Worm (Caenorhabditis elegans) whole organism, L1 larva: ENCODE data around the gene T07A5.1.
A peak's percentile ranks its signal among the peaks of the same experiment; 100 is the strongest.

ENCODE experiments used
- C04F5.9 ChIP-seq: sonication (generic microtip); optimal IDR thresholded peaks from 2 replicates; lab custom pipeline; 2016; ENCODE audit warnings: missing genetic modification characterization, missing compliant biosample characterization
- C16A3.4 ChIP-seq: fragments of 150-350 bp; optimal IDR thresholded peaks from 2 replicates; lab custom pipeline; 2014; ENCODE audit warnings: missing biosample characterization, missing genetic modification characterization
- C34B4.2 ChIP-seq: sonication (generic microtip); optimal IDR thresholded peaks from 2 replicates; lab custom pipeline; 2017; ENCODE audit warnings: mild to moderate bottlenecking, missing genetic modification characterization, missing compliant biosample characterization
- Y116A8C.19 ChIP-seq: sonication (generic microtip); optimal IDR thresholded peaks from 2 replicates; lab custom pipeline; 2016; ENCODE audit warnings: missing compliant biosample characterization, missing genetic modification characterization, borderline replicate concordance
- aha-1 ChIP-seq: fragments of 150-350 bp; optimal IDR thresholded peaks from 2 replicates; lab custom pipeline; 2014; ENCODE audit warnings: missing biosample characterization, missing genetic modification characterization
- alr-1 ChIP-seq: fragments of 200-800 bp; sonication (Bioruptor generic); optimal IDR thresholded peaks from 2 replicates; lab custom pipeline; 2018; ENCODE audit warnings: borderline replicate concordance, mild to moderate bottlenecking, missing genetic modification characterization, missing compliant biosample characterization
- aly-2 ChIP-seq: fragments of 150-350 bp; optimal IDR thresholded peaks from 2 replicates; lab custom pipeline; 2014; ENCODE audit warnings: missing biosample characterization, missing genetic modification characterization
- blmp-1 ChIP-seq: fragments of 150-350 bp; optimal IDR thresholded peaks from 2 replicates; lab custom pipeline; 2014; ENCODE audit warnings: missing biosample characterization, missing genetic modification characterization
- ceh-63 ChIP-seq: fragments of 200-800 bp; sonication (Bioruptor generic); optimal IDR thresholded peaks from 2 replicates; lab custom pipeline; 2018; ENCODE audit warnings: mild to moderate bottlenecking, missing genetic modification characterization, missing compliant biosample characterization
- dpl-1 ChIP-seq, 3 experiments: fragments of 150-350 bp in 2 of 3; sonication (generic microtip) in 1 of 3; optimal IDR thresholded peaks; 2 replicates each; lab custom pipeline; 2014 to 2017; ENCODE audit warnings: missing biosample characterization in 3 of 3, missing genetic modification characterization in 3 of 3, missing genetic modification reagents in 3 of 3
- dsc-1 ChIP-seq: sonication (generic microtip); optimal IDR thresholded peaks from 2 replicates; lab custom pipeline; 2016; ENCODE audit warnings: mild to moderate bottlenecking, missing genetic modification characterization, missing compliant biosample characterization
- egl-27 ChIP-seq, 2 experiments: fragments of 150-350 bp in 1 of 2; sonication (generic microtip); optimal IDR thresholded peaks; 3 replicates each; lab custom pipeline; 2017 to 2018; ENCODE audit warnings: missing biosample characterization in 2 of 2, missing genetic modification characterization in 2 of 2, missing genetic modification reagents in 2 of 2
- elt-3 ChIP-seq, 6 experiments: fragments of 150-350 bp in 1 of 6; sonication (generic microtip); optimal IDR thresholded peaks; 2 replicates each; lab custom pipeline; 2017 to 2018; ENCODE audit warnings: missing biosample characterization in 6 of 6, missing genetic modification characterization in 6 of 6, inconsistent platforms in 1 of 6
- fkh-4 ChIP-seq: sonication (generic microtip); optimal IDR thresholded peaks from 2 replicates; lab custom pipeline; 2016; ENCODE audit warnings: missing compliant biosample characterization, missing genetic modification characterization, borderline replicate concordance
- fkh-8 ChIP-seq: sonication (generic microtip); optimal IDR thresholded peaks from 2 replicates; lab custom pipeline; 2016; ENCODE audit warnings: mild to moderate bottlenecking, missing genetic modification characterization, missing compliant biosample characterization
- fos-1 ChIP-seq: fragments of 150-350 bp; optimal IDR thresholded peaks from 2 replicates; lab custom pipeline; 2014; ENCODE audit warnings: missing biosample characterization, missing genetic modification characterization
- grh-1 ChIP-seq: fragments of 200-800 bp; sonication (Bioruptor generic); IDR thresholded peaks from 2 replicates; pipeline ENCODE4 v1.3.6; 2022; ENCODE audit warnings: missing genetic modification reagents, missing genetic modification characterization, missing compliant biosample characterization
- irx-1 ChIP-seq: sonication (generic microtip); optimal IDR thresholded peaks from 2 replicates; lab custom pipeline; 2016; ENCODE audit warnings: missing genetic modification characterization, missing compliant biosample characterization
- isw-1 ChIP-seq: fragments of 200-800 bp; sonication (Bioruptor generic); IDR thresholded peaks from 2 replicates; pipeline ENCODE4 v1.3.6; 2022; ENCODE audit warnings: missing genetic modification characterization, missing compliant biosample characterization
- jun-1 ChIP-seq: fragments of 150-350 bp; optimal IDR thresholded peaks from 2 replicates; lab custom pipeline; 2014; ENCODE audit warnings: missing biosample characterization, missing genetic modification reagents, missing genetic modification characterization
- lin-14 ChIP-seq: fragments of 200-800 bp; sonication (Bioruptor generic); optimal IDR thresholded peaks from 2 replicates; lab custom pipeline; 2018; ENCODE audit warnings: mild to moderate bottlenecking, missing genetic modification characterization, moderate library complexity, missing compliant biosample characterization
- lin-35 ChIP-seq, 2 experiments: fragments of 150-350 bp; optimal IDR thresholded peaks; 2 replicates each; lab custom pipeline; 2014; ENCODE audit warnings: missing biosample characterization in 2 of 2, missing genetic modification characterization in 2 of 2, missing genetic modification reagents in 2 of 2
- lir-3 ChIP-seq: sonication (generic microtip); optimal IDR thresholded peaks from 2 replicates; lab custom pipeline; 2016; ENCODE audit warnings: mild to moderate bottlenecking, missing genetic modification characterization, moderate library complexity, missing compliant biosample characterization; ENCODE audit not compliant: poor library complexity
- nhr-11 ChIP-seq: fragments of 150-350 bp; optimal IDR thresholded peaks from 2 replicates; lab custom pipeline; 2014; ENCODE audit warnings: missing biosample characterization, missing genetic modification characterization
- nhr-12 ChIP-seq: sonication (generic microtip); optimal IDR thresholded peaks from 2 replicates; lab custom pipeline; 2017; ENCODE audit warnings: missing biosample characterization, missing genetic modification characterization
- nhr-19 ChIP-seq: fragments of 200-800 bp; sonication (Bioruptor generic); conservative IDR thresholded peaks from 2 replicates; pipeline ENCODE4 v1.3.6; 2022; ENCODE audit warnings: missing genetic modification characterization, missing compliant biosample characterization
- nhr-20 ChIP-seq: sonication (generic microtip); optimal IDR thresholded peaks from 2 replicates; lab custom pipeline; 2016; ENCODE audit warnings: mild to moderate bottlenecking, missing genetic modification characterization, missing compliant biosample characterization
- nhr-28 ChIP-seq: fragments of 150-350 bp; optimal IDR thresholded peaks from 2 replicates; lab custom pipeline; 2014; ENCODE audit warnings: missing biosample characterization, missing genetic modification characterization
- nhr-47 ChIP-seq: sonication (generic microtip); optimal IDR thresholded peaks from 2 replicates; lab custom pipeline; 2016; ENCODE audit warnings: mild to moderate bottlenecking, missing genetic modification characterization, moderate library complexity, missing compliant biosample characterization
- nhr-71 ChIP-seq: sonication (generic microtip); optimal IDR thresholded peaks from 2 replicates; lab custom pipeline; 2016; ENCODE audit warnings: mild to moderate bottlenecking, missing genetic modification characterization, moderate library complexity, missing compliant biosample characterization
- nhr-76 ChIP-seq: sonication (generic microtip); optimal IDR thresholded peaks from 2 replicates; lab custom pipeline; 2017; ENCODE audit warnings: missing biosample characterization, missing genetic modification characterization
- nhr-85 ChIP-seq: sonication (generic microtip); peaks from one replicate; lab custom pipeline; 2016; ENCODE audit warnings: missing genetic modification characterization, inconsistent platforms, missing compliant biosample characterization
- nhr-90 ChIP-seq: sonication (generic microtip); optimal IDR thresholded peaks from 2 replicates; lab custom pipeline; 2016; ENCODE audit warnings: mild to moderate bottlenecking, missing genetic modification characterization, missing compliant biosample characterization; ENCODE audit not compliant: poor library complexity
- pax-3 ChIP-seq: fragments of 200-800 bp; sonication (Bioruptor generic); optimal IDR thresholded peaks from 2 replicates; lab custom pipeline; 2018; ENCODE audit warnings: mild to moderate bottlenecking, missing genetic modification characterization, moderate library complexity, missing compliant biosample characterization
- rnt-1 ChIP-seq: sonication (generic microtip); optimal IDR thresholded peaks from 2 replicates; lab custom pipeline; 2016; ENCODE audit warnings: mild to moderate bottlenecking, missing genetic modification characterization, moderate library complexity, missing compliant biosample characterization
- skn-1 ChIP-seq: fragments of 150-350 bp; optimal IDR thresholded peaks from 2 replicates; lab custom pipeline; 2014; ENCODE audit warnings: missing biosample characterization, missing genetic modification characterization
- snu-23 ChIP-seq: sonication (generic microtip); optimal IDR thresholded peaks from 2 replicates; lab custom pipeline; 2016; ENCODE audit warnings: missing genetic modification characterization, missing compliant biosample characterization
- sox-4 ChIP-seq: sonication (generic microtip); optimal IDR thresholded peaks from 2 replicates; lab custom pipeline; 2016; ENCODE audit warnings: missing genetic modification characterization, missing compliant biosample characterization
- sptf-1 ChIP-seq: fragments of 150-350 bp; optimal IDR thresholded peaks from 2 replicates; lab custom pipeline; 2014; ENCODE audit warnings: missing biosample characterization, missing genetic modification characterization
- sup-37 ChIP-seq: fragments of 200-800 bp; sonication (Bioruptor generic); optimal IDR thresholded peaks from 2 replicates; lab custom pipeline; 2018; ENCODE audit warnings: mild to moderate bottlenecking, missing genetic modification characterization, missing compliant biosample characterization
- tlp-1 ChIP-seq: fragments of 150-350 bp; optimal IDR thresholded peaks from 2 replicates; lab custom pipeline; 2014; ENCODE audit warnings: missing biosample characterization, missing genetic modification characterization
- unc-130 ChIP-seq: fragments of 150-350 bp; optimal IDR thresholded peaks from 2 replicates; lab custom pipeline; 2017; ENCODE audit warnings: missing biosample characterization, missing genetic modification characterization, inconsistent platforms
- unc-62 ChIP-seq: fragments of 150-350 bp; optimal IDR thresholded peaks from 2 replicates; lab custom pipeline; 2014; ENCODE audit warnings: missing biosample characterization, missing genetic modification reagents, missing genetic modification characterization
- unc-86 ChIP-seq: sonication (generic microtip); optimal IDR thresholded peaks from 2 replicates; lab custom pipeline; 2016; ENCODE audit warnings: missing genetic modification characterization, missing compliant biosample characterization
- unc-98 ChIP-seq: fragments of 200-800 bp; sonication (Bioruptor generic); IDR thresholded peaks from 2 replicates; pipeline ENCODE4 v1.3.6; 2022; ENCODE audit warnings: missing genetic modification characterization, missing compliant biosample characterization
- xbp-1 ChIP-seq: sonication (generic microtip); optimal IDR thresholded peaks from 2 replicates; lab custom pipeline; 2016; ENCODE audit warnings: missing genetic modification characterization, missing compliant biosample characterization
- zag-1 ChIP-seq: fragments of 150-350 bp; optimal IDR thresholded peaks from 2 replicates; lab custom pipeline; 2014; ENCODE audit warnings: missing biosample characterization, missing genetic modification characterization
- zip-4 ChIP-seq: fragments of 200-800 bp; sonication (Bioruptor generic); optimal IDR thresholded peaks from 2 replicates; lab custom pipeline; 2018; ENCODE audit warnings: mild to moderate bottlenecking, missing genetic modification characterization, moderate library complexity, missing compliant biosample characterization

T07A5.1 gene

ce11 chrIII:10338992-10339852, 33.2 kb upstream of the T07A5.1 start (continued):
- peak; percentile 27 for TF ChIP-seq snu-23 (GFP tag; lab: Kevin White, UChicago)
- TF ChIP-seq nhr-20 (tag; lab: Kevin White, UChicago) = peak; percentile 40
- no peak for TF ChIP-seq dsc-1 (tag; lab: Kevin White, UChicago)
- peak; percentile 53 for TF ChIP-seq lin-14 (GFP tag; lab: Kevin White, UChicago)
- TF ChIP-seq aha-1 (tag; lab: Kevin White, UChicago) = no peak
- TF ChIP-seq nhr-90 (tag; lab: Kevin White, UChicago) = peak; percentile 37
- TF ChIP-seq irx-1 = no peak
- TF ChIP-seq Y116A8C.19 = no peak
- no peak for TF ChIP-seq aly-2 (tag; lab: Kevin White, UChicago)
- no peak for TF ChIP-seq nhr-11 (tag; lab: Kevin White, UChicago)
- no peak for TF ChIP-seq alr-1 (tag; lab: Kevin White, UChicago)
- TF ChIP-seq skn-1 (tag; lab: Kevin White, UChicago) = no peak
- no peak for TF ChIP-seq egl-27 (tag; optimal IDR thresholded peaks at IDR 0.05; lab: Kevin White, UChicago)
- TF ChIP-seq ceh-63 (GFP tag; lab: Kevin White, UChicago) = no peak
- TF ChIP-seq lir-3 (tag; lab: Kevin White, UChicago) = no peak
- no peak for TF ChIP-seq fkh-4
- TF ChIP-seq zag-1 (tag; lab: Kevin White, UChicago) = no peak
- no peak for TF ChIP-seq zip-4 (GFP tag; lab: Kevin White, UChicago)
- no peak for TF ChIP-seq unc-86 (tag; lab: Kevin White, UChicago)
- no peak for TF ChIP-seq unc-98 (GFP tag; lab: Robert Waterston, UW)
- no peak for TF ChIP-seq C16A3.4 (tag; lab: Kevin White, UChicago)
- TF ChIP-seq nhr-71 = peak; percentile 37
- no peak for TF ChIP-seq sox-4
- no peak for TF ChIP-seq C34B4.2 (tag; lab: Kevin White, UChicago)
- peak; percentile 12; the same call in 1 of the 2 replicates for TF ChIP-seq grh-1 (GFP tag; lab: Robert Waterston, UW)
- TF ChIP-seq sptf-1 (tag; lab: Kevin White, UChicago) = no peak
- TF ChIP-seq rnt-1 (tag; lab: Kevin White, UChicago) = no peak
- TF ChIP-seq pax-3 (tag; lab: Kevin White, UChicago) = no peak
- no peak for TF ChIP-seq unc-130
- TF ChIP-seq nhr-28 (tag; lab: Kevin White, UChicago) = no peak
- no peak for TF ChIP-seq nhr-19 (GFP tag; lab: Robert Waterston, UW)
- TF ChIP-seq blmp-1 (tag; lab: Kevin White, UChicago) = peak; percentile 25
- no peak for TF ChIP-seq sup-37 (GFP tag; lab: Kevin White, UChicago)
- no peak for TF ChIP-seq xbp-1 (tag; lab: Kevin White, UChicago)
- TF ChIP-seq nhr-47 (tag; lab: Kevin White, UChicago) = peak; percentile 26

- TF ChIP-seq nhr-90 (tag; lab: Kevin White, UChicago) (peak; percentile 38), elt-3 (tag; optimal IDR thresholded peaks at IDR 0.05; lab: Kevin White, UChicago) (peak in 3 of 6 experiments; percentile 36 to 67 (median 48)), Y116A8C.19 (no peak), C16A3.4 (tag; lab: Kevin White, UChicago) (no peak), nhr-76 (tag; lab: Kevin White, UChicago) (no peak), C04F5.9 (tag; lab: Kevin White, UChicago) (no peak), nhr-12 (tag; lab: Kevin White, UChicago) (no peak), nhr-85 (tag; lab: Kevin White, UChicago) (peak; percentile 96), rnt-1 (tag; lab: Kevin White, UChicago) (no peak), nhr-71 (peak; percentile 60), fkh-8 (no peak), fos-1 (tag; lab: Kevin White, UChicago) (peak; percentile 13), isw-1 (GFP tag; lab: Robert Waterston, UW) (no peak), tlp-1 (tag; lab: Kevin White, UChicago) (no peak), snu-23 (GFP tag; lab: Kevin White, UChicago) (peak; percentile 36), alr-1 (tag; lab: Kevin White, UChicago) (no peak), lin-35 (GFP tag; optimal IDR thresholded peaks at IDR 0.05; lab: Kevin White, UChicago) (peak in 1 of 2 experiments; percentile 12), dpl-1 (GFP tag; optimal IDR thresholded peaks at IDR 0.05; lab: Kevin White, UChicago) (no peak), unc-62 (no peak), jun-1 (tag; lab: Kevin White, UChicago) (no peak), blmp-1 (tag; lab: Kevin White, UChicago) (peak; percentile 65)
These were observed 31.6 kb upstream of the T07A5.1 start, which contains the start of gene ttr-15 for ce11 chrIII:10337508-10338166. Gene ttr-15 (plus strand): TSS chrIII:10337847.
